Worm (Caenorhabditis elegans) whole organism, young adult: ENCODE results near the gene ZK757.2.

Experiments
- B0035.1 ChIP-seq: sonication (generic microtip); optimal IDR thresholded peaks from 2 replicates; lab custom pipeline; 2016; ENCODE audit warnings: missing genetic modification characterization, mild to moderate bottlenecking, missing compliant biosample characterization, missing genotype, missing genetic modification reagents
- B0336.3 ChIP-seq: fragments of 200-800 bp; sonication (Bioruptor generic); IDR thresholded peaks from 2 replicates; pipeline ENCODE4 v1.3.6; 2022; ENCODE audit warnings: missing genetic modification characterization, missing compliant biosample characterization
- F22D6.2 ChIP-seq: sonication (generic microtip); optimal IDR thresholded peaks from 2 replicates; lab custom pipeline; 2016; ENCODE audit warnings: mild to moderate bottlenecking, missing genetic modification characterization, missing compliant biosample characterization
- F37B4.10 ChIP-seq: fragments of 200-800 bp; sonication (Bioruptor generic); IDR thresholded peaks from 2 replicates; pipeline ENCODE4 v1.3.6; 2022; ENCODE audit warnings: missing genetic modification characterization, missing compliant biosample characterization
- K12H6.12 ChIP-seq: fragments of 200-800 bp; sonication (Bioruptor generic); optimal IDR thresholded peaks from 2 replicates; lab custom pipeline; 2018; ENCODE audit warnings: mild to moderate bottlenecking, missing genetic modification characterization, missing compliant biosample characterization
- T26A5.8 ChIP-seq: sonication (generic microtip); optimal IDR thresholded peaks from 2 replicates; lab custom pipeline; 2016; ENCODE audit warnings: missing genetic modification characterization, missing compliant biosample characterization
- Y53F4B.3 ChIP-seq: fragments of 200-800 bp; sonication (Bioruptor generic); IDR thresholded peaks from 2 replicates; pipeline ENCODE4 v1.3.6; 2022; ENCODE audit warnings: missing genetic modification reagents, missing genetic modification characterization, missing compliant biosample characterization
- Y53G8AR.9 ChIP-seq: fragments of 200-800 bp; sonication (Bioruptor generic); conservative IDR thresholded peaks from 2 replicates; pipeline ENCODE4 v1.3.6; 2022; ENCODE audit warnings: missing genetic modification reagents, missing genetic modification characterization, missing compliant biosample characterization
- Y67H2A.10 ChIP-seq: fragments of 200-800 bp; sonication (Bioruptor generic); conservative IDR thresholded peaks from 2 replicates; pipeline ENCODE4 v1.3.6; 2022; ENCODE audit warnings: missing genetic modification reagents, missing genetic modification characterization, missing compliant biosample characterization
- akir-1 ChIP-seq: fragments of 200-800 bp; sonication (Bioruptor generic); optimal IDR thresholded peaks from 2 replicates; lab custom pipeline; 2018; ENCODE audit warnings: mild to moderate bottlenecking, missing genetic modification characterization, moderate library complexity, missing compliant biosample characterization
- attf-3 ChIP-seq: fragments of 200-800 bp; sonication (Bioruptor generic); conservative IDR thresholded peaks from 2 replicates; pipeline ENCODE4 v1.3.6; 2022; ENCODE audit warnings: missing genetic modification reagents, missing genetic modification characterization, missing compliant biosample characterization
- attf-6 ChIP-seq: fragments of 200-800 bp; sonication (Bioruptor generic); IDR thresholded peaks from 2 replicates; pipeline ENCODE4 v1.3.6; 2022; ENCODE audit warnings: missing genetic modification reagents, missing genetic modification characterization, missing compliant biosample characterization
- bed-2 ChIP-seq: fragments of 200-800 bp; sonication (Bioruptor generic); IDR thresholded peaks from 2 replicates; pipeline ENCODE4 v1.3.6; 2022; ENCODE audit warnings: missing genetic modification reagents, missing genetic modification characterization, missing compliant biosample characterization
- ceh-79 ChIP-seq: sonication (generic microtip); optimal IDR thresholded peaks from 2 replicates; lab custom pipeline; 2017; ENCODE audit warnings: mild to moderate bottlenecking, missing genetic modification characterization, missing compliant biosample characterization
- chd-7 ChIP-seq: sonication (generic microtip); optimal IDR thresholded peaks from 2 replicates; lab custom pipeline; 2016; ENCODE audit warnings: mild to moderate bottlenecking, missing genetic modification characterization, moderate library complexity, missing compliant biosample characterization
- dpl-1 ChIP-seq: fragments of 150-350 bp; optimal IDR thresholded peaks from 2 replicates; lab custom pipeline; 2014; ENCODE audit warnings: missing biosample characterization, missing genetic modification reagents, missing genetic modification characterization
- efl-1 ChIP-seq: fragments of 150-350 bp; optimal IDR thresholded peaks from 2 replicates; lab custom pipeline; 2014; ENCODE audit warnings: missing biosample characterization, missing genetic modification reagents, missing genetic modification characterization
- ets-4 ChIP-seq: fragments of 200-800 bp; sonication (Bioruptor generic); optimal IDR thresholded peaks from 2 replicates; lab custom pipeline; 2018; ENCODE audit warnings: mild to moderate bottlenecking, missing genetic modification characterization, missing compliant biosample characterization
- gei-17 ChIP-seq: fragments of 200-800 bp; sonication (Bioruptor generic); optimal IDR thresholded peaks from 2 replicates; lab custom pipeline; 2018; ENCODE audit warnings: mild to moderate bottlenecking, missing genetic modification characterization, missing compliant biosample characterization
- him-1 ChIP-seq: sonication (generic microtip); optimal IDR thresholded peaks from 2 replicates; lab custom pipeline; 2016; ENCODE audit warnings: missing genotype, missing genetic modification reagents, missing genetic modification characterization, missing compliant biosample characterization
- hlh-12 ChIP-seq: sonication (generic microtip); optimal IDR thresholded peaks from 2 replicates; lab custom pipeline; 2016; ENCODE audit warnings: missing genetic modification characterization, missing compliant biosample characterization
- hmg-1.2 ChIP-seq: fragments of 200-800 bp; sonication (Bioruptor generic); IDR thresholded peaks from 2 replicates; pipeline ENCODE4 v1.3.6; 2022; ENCODE audit warnings: missing genetic modification reagents, missing genetic modification characterization, missing compliant biosample characterization
- hmg-20 ChIP-seq: fragments of 200-800 bp; sonication (Bioruptor generic); IDR thresholded peaks from 2 replicates; pipeline ENCODE4 v1.3.6; 2022; ENCODE audit warnings: missing genetic modification reagents, missing genetic modification characterization, missing compliant biosample characterization
- let-526 ChIP-seq: fragments of 200-800 bp; sonication (Bioruptor generic); IDR thresholded peaks from 2 replicates; pipeline ENCODE4 v1.3.6; 2022; ENCODE audit warnings: missing genetic modification reagents, missing genetic modification characterization, missing compliant biosample characterization
- lin-54 ChIP-seq: fragments of 200-800 bp; sonication (Bioruptor generic); optimal IDR thresholded peaks from 2 replicates; lab custom pipeline; 2018; ENCODE audit warnings: mild to moderate bottlenecking, missing genetic modification characterization, missing compliant biosample characterization
- lir-1 ChIP-seq: fragments of 200-800 bp; sonication (Bioruptor generic); conservative IDR thresholded peaks from 2 replicates; pipeline ENCODE4 v1.3.6; 2022; ENCODE audit warnings: missing genetic modification reagents, missing genetic modification characterization, missing compliant biosample characterization
- mxl-1 ChIP-seq: sonication (generic microtip); optimal IDR thresholded peaks from 2 replicates; lab custom pipeline; 2016; ENCODE audit warnings: missing genetic modification characterization, missing compliant biosample characterization
- nfya-2 ChIP-seq: fragments of 200-800 bp; sonication (Bioruptor generic); IDR thresholded peaks from 2 replicates; pipeline ENCODE4 v1.3.6; 2022; ENCODE audit warnings: missing genetic modification reagents, missing genetic modification characterization, missing compliant biosample characterization
- nhr-120 ChIP-seq: fragments of 200-800 bp; sonication (Bioruptor generic); IDR thresholded peaks from 2 replicates; pipeline ENCODE4 v1.3.6; 2022; ENCODE audit warnings: missing genetic modification characterization, missing compliant biosample characterization
- pbrm-1 ChIP-seq: fragments of 200-800 bp; sonication (Bioruptor generic); IDR thresholded peaks from 2 replicates; pipeline ENCODE4 v1.3.6; 2022; ENCODE audit warnings: missing genetic modification reagents, missing genetic modification characterization, missing compliant biosample characterization
- pha-4 ChIP-seq: fragments of 150-350 bp; sonication (generic microtip); optimal IDR thresholded peaks from 2 replicates; lab custom pipeline; 2014; ENCODE audit warnings: missing biosample characterization, missing genetic modification reagents, missing genetic modification characterization
- rec-8 ChIP-seq, 2 experiments: sonication (generic microtip); optimal IDR thresholded peaks; 2 replicates each; lab custom pipeline; 2016; ENCODE audit warnings: mild to moderate bottlenecking in 2 of 2, missing genetic modification characterization in 2 of 2, missing genetic modification reagents in 2 of 2, missing genotype in 2 of 2, missing biosample characterization in 1 of 2, missing compliant biosample characterization in 1 of 2, moderate library complexity in 1 of 2
- snpc-4 ChIP-seq, 5 experiments: fragments of 150-350 bp in 1 of 5; sonication (generic microtip) in 4 of 5; optimal IDR thresholded peaks; 2 replicates each; lab custom pipeline; 2014 to 2018; ENCODE audit warnings: missing genetic modification characterization in 5 of 5, missing biosample characterization in 3 of 5, antibody characterized with exemption in 2 of 5, mild to moderate bottlenecking in 2 of 5, missing compliant biosample characterization in 2 of 5, missing genotype in 2 of 5, moderate library complexity in 2 of 5, missing genetic modification reagents in 1 of 5
- tlf-1 ChIP-seq: fragments of 200-800 bp; sonication (Bioruptor generic); optimal IDR thresholded peaks from 2 replicates; lab custom pipeline; 2018; ENCODE audit warnings: mild to moderate bottlenecking, missing genetic modification characterization, missing compliant biosample characterization
- unc-130 ChIP-seq: sonication (generic microtip); optimal IDR thresholded peaks from 2 replicates; lab custom pipeline; 2016; ENCODE audit warnings: missing genetic modification reagents, missing genetic modification characterization, missing compliant biosample characterization
- xnd-1 ChIP-seq: sonication (generic microtip); optimal IDR thresholded peaks from 2 replicates; lab custom pipeline; 2016; ENCODE audit warnings: missing genotype, missing genetic modification reagents, missing genetic modification characterization, missing compliant biosample characterization
- ztf-18 ChIP-seq: sonication (generic microtip); optimal IDR thresholded peaks from 2 replicates; lab custom pipeline; 2016; ENCODE audit warnings: missing genotype, mild to moderate bottlenecking, missing genetic modification characterization, missing compliant biosample characterization
- ztf-25 ChIP-seq: fragments of 200-800 bp; sonication (Bioruptor generic); IDR thresholded peaks from 2 replicates; pipeline ENCODE4 v1.3.6; 2022; ENCODE audit warnings: missing genetic modification reagents, missing genetic modification characterization, missing compliant biosample characterization
- ztf-26 ChIP-seq: sonication (generic microtip); optimal IDR thresholded peaks from 2 replicates; lab custom pipeline; 2017; ENCODE audit warnings: missing genetic modification characterization, missing compliant biosample characterization
- ztf-6 ChIP-seq: fragments of 200-800 bp; sonication (Bioruptor generic); IDR thresholded peaks from 2 replicates; pipeline ENCODE4 v1.3.6; 2022; ENCODE audit warnings: missing genetic modification reagents, missing genetic modification characterization, missing compliant biosample characterization

The ZK757.2 gene

DNA sequence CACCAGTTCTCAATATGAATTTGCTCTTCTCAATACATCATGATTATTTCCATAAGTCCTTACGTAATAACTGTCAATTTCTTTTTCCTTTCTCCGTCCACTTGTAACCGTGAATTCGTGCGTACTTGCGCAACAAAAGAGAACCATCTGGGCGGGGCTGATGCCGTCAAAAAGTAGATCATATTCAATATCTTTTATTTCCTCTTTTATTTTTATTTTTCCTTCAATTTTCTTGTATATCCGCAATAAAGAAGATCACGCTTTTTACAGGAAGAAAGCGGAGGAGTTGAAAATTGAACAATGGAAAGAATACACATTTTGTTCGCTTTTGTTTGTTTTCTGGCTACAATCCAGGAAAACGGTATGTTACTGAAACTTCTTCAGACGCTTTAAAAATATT lies 14.1 kb upstream of the ZK757.2 start, which contains the start of gene mam-7 (continued):
- TF ChIP-seq gei-17 (no peak), xnd-1 (tag; lab: Kevin White, UChicago) (no peak), B0035.1 (no peak)

DNA sequence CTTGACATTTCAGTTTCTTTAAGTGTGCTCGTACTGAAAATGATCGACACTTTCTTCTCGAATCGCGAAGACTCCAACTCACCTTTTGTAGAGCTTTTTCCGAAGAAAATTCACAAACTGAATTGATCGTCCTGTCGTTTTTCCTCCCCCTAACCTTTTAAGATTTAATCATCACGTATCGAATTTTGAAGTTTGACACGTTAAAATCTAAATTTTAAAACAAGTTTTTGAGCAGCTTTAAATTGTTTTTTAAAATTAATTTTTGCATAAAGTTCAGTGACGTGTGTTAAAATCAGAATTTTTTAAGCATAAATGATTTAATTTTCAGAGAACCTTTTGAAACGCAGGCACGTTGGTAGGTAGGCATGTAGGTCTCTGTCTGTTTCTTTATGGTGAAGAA lies 12.6 kb upstream of the ZK757.2 start, which contains the start of gene alg-4:
alg-4 (minus strand) TSS at position 101 of the 400 bp plus-strand sequence.
- no peak for TF ChIP-seq hmg-20 (GFP tag; lab: Robert Waterston, UW)
- TF ChIP-seq F22D6.2: no peak
- no peak for TF ChIP-seq efl-1 (GFP tag; lab: Kevin White, UChicago)
- TF ChIP-seq unc-130 (GFP tag; lab: Kevin White, UChicago): no peak
- TF ChIP-seq ztf-18 (tag; lab: Kevin White, UChicago): no peak
- TF ChIP-seq tlf-1 (GFP tag; lab: Kevin White, UChicago): no peak
- TF ChIP-seq pha-4 (tag; lab: Kevin White, UChicago): no peak
- TF ChIP-seq snpc-4 (GFP tag; optimal IDR thresholded peaks at IDR 0.05; lab: Kevin White, UChicago): no peak
- no peak for TF ChIP-seq snpc-4 (tag; optimal IDR thresholded peaks at IDR 0.05; lab: Kevin White, UChicago)
- TF ChIP-seq lin-54 (GFP tag; lab: Kevin White, UChicago): no peak
- no peak for TF ChIP-seq hlh-12 (tag; lab: Kevin White, UChicago)
- no peak for TF ChIP-seq nfya-2
- TF ChIP-seq Y53F4B.3 (GFP tag; lab: Robert Waterston, UW): no peak
- TF ChIP-seq lir-1 (GFP tag; lab: Robert Waterston, UW): no peak
- TF ChIP-seq hmg-1.2 (GFP tag; lab: Robert Waterston, UW): no peak
- TF ChIP-seq T26A5.8 (tag; lab: Kevin White, UChicago): no peak
- TF ChIP-seq K12H6.12 (tag; lab: Kevin White, UChicago): no peak

DNA sequence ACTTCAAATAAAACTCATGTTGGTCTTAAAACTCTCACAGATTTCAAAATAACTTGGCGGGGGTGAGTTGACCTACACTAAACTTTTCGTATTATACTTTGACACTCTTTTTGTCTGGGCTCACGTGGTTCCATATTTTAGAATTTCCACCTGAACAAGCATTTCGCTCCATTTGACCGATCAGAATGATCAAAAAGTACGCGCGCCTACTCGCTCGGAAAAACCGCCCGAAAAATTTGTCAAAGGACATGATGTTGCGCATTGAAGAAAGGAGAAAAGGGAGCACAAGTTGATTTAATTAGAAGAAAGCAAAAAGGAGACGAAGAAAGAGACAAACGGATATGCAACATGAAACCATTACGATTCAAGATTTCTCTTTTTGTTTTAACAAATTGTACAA lies 7.6 kb upstream of the ZK757.2 start:
- TF ChIP-seq let-526 (GFP tag; lab: Robert Waterston, UW) (no peak), ztf-25 (GFP tag; lab: Robert Waterston, UW) (no peak), attf-6 (GFP tag; lab: Robert Waterston, UW) (no peak), pha-4 (tag; lab: Kevin White, UChicago) (no peak), rec-8 (tag; optimal IDR thresholded peaks at IDR 0.05; lab: Kevin White, UChicago) (no peak)

ce11 chrIII:9885609-9886008 lies 6.9 kb upstream of the ZK757.2 start:
- no peak for TF ChIP-seq dpl-1 (GFP tag; lab: Kevin White, UChicago)
- no peak for TF ChIP-seq ets-4 (GFP tag; lab: Kevin White, UChicago)

- TF ChIP-seq ceh-79 (tag; lab: Kevin White, UChicago): no peak
- TF ChIP-seq pbrm-1: no peak
- TF ChIP-seq Y67H2A.10 (GFP tag; lab: Robert Waterston, UW): no peak
- no peak for TF ChIP-seq Y53G8AR.9 (GFP tag; lab: Robert Waterston, UW)
- no peak for TF ChIP-seq bed-2 (GFP tag; lab: Robert Waterston, UW)
- no peak for TF ChIP-seq nhr-120
- no peak for TF ChIP-seq akir-1 (GFP tag; lab: Kevin White, UChicago)
- TF ChIP-seq ztf-6 (GFP tag; lab: Robert Waterston, UW): no peak
- TF ChIP-seq B0336.3 (GFP tag; lab: Robert Waterston, UW): no peak
- no peak for TF ChIP-seq F37B4.10
- TF ChIP-seq gei-17: no peak
- TF ChIP-seq chd-7 (tag; lab: Kevin White, UChicago): no peak
- TF ChIP-seq mxl-1 (tag; lab: Kevin White, UChicago): no peak
- no peak for TF ChIP-seq him-1 (tag; lab: Kevin White, UChicago)
- no peak for TF ChIP-seq T26A5.8 (tag; lab: Kevin White, UChicago)
- TF ChIP-seq efl-1 (GFP tag; lab: Kevin White, UChicago): no peak
- no peak for TF ChIP-seq attf-3 (GFP tag; lab: Robert Waterston, UW)
- no peak for TF ChIP-seq lin-54 (GFP tag; lab: Kevin White, UChicago)
- TF ChIP-seq hlh-12 (tag; lab: Kevin White, UChicago): no peak
- TF ChIP-seq ztf-26 (tag; lab: Kevin White, UChicago): no peak
Observed at ce11 chrIII:9876951-9877350, 1.8 kb downstream of the ZK757.2 start, which contains the start of gene ZK757.10. TSS of gene ZK757.10 (plus strand) at chrIII:9877251.
